Fruit fly (Drosophila melanogaster) Kc167 (cell line): ENCODE results near the gene Usp14.

Experiments used
- h ChIP-seq: fragments of >200 bp; optimal IDR thresholded peaks from 3 replicates; lab custom pipeline; 2018; ENCODE audit warnings: missing external identifiers
- ttk ChIP-seq: sonication (Bioruptor generic); optimal IDR thresholded peaks from 2 replicates; lab custom pipeline; 2017; ENCODE audit warnings: missing external identifiers

- no peak for TF ChIP-seq h (lab: Kevin White, UChicago)
- TF ChIP-seq ttk (lab: Kevin White, UChicago): no peak
These were observed 8.6 kb downstream of the Usp14 start for dm6 chr2L:10305538-10306147.
